Fruit fly (Drosophila melanogaster) whole organism, wandering third instar larva: Measurements from ENCODE around the gene Atat.

ENCODE experiments used
- Abd-B ChIP-seq: fragments of >200 bp; optimal IDR thresholded peaks from 2 replicates; lab custom pipeline; 2017; ENCODE audit warnings: missing biosample characterization, missing genetic modification characterization
- CG32264 ChIP-seq: fragments of 200-800 bp; sonication (Bioruptor generic); optimal IDR thresholded peaks from 2 replicates; lab custom pipeline; 2016; ENCODE audit warnings: missing biosample characterization, missing genetic modification characterization
- CG9705 ChIP-seq: fragments of 200-800 bp; sonication (Bioruptor generic); optimal IDR thresholded peaks from 2 replicates; lab custom pipeline; 2018; ENCODE audit warnings: missing biosample characterization, mild to moderate bottlenecking, missing genetic modification characterization
- CrebA ChIP-seq: fragments of 200-800 bp; sonication (Bioruptor generic); optimal IDR thresholded peaks from 2 replicates; lab custom pipeline; 2016; ENCODE audit warnings: missing biosample characterization, mild to moderate bottlenecking, missing genetic modification characterization, borderline replicate concordance
- Dfd ChIP-seq: fragments of >200 bp; optimal IDR thresholded peaks from 2 replicates; lab custom pipeline; 2017; ENCODE audit warnings: missing biosample characterization, missing genetic modification characterization
- Dif ChIP-seq: fragments of 200-275, 200-300 bp; sonication (Bioruptor generic); optimal IDR thresholded peaks from 2 replicates; lab custom pipeline; 2018; ENCODE audit warnings: missing biosample characterization, missing genetic modification characterization; ENCODE audit not compliant: partially characterized antibody
- GATAd ChIP-seq: sonication (Bioruptor generic); optimal IDR thresholded peaks from 2 replicates; lab custom pipeline; 2016; ENCODE audit warnings: missing biosample characterization, missing genetic modification characterization
- HLH106 ChIP-seq: fragments of 200-800 bp; optimal IDR thresholded peaks from 3 replicates; lab custom pipeline; 2019; ENCODE audit warnings: missing biosample characterization, mild to moderate bottlenecking, missing genetic modification characterization, moderate library complexity
- Hr78 ChIP-seq: fragments of >200 bp; optimal IDR thresholded peaks from 2 replicates; lab custom pipeline; 2017; ENCODE audit warnings: missing biosample characterization, missing genetic modification characterization
- Hr83 ChIP-seq: fragments of 200-300 bp; sonication (Bioruptor generic); optimal IDR thresholded peaks from 2 replicates; lab custom pipeline; 2016; ENCODE audit warnings: missing biosample characterization, mild to moderate bottlenecking, missing genetic modification characterization, moderate library complexity; ENCODE audit not compliant: poor library complexity, severe bottlenecking
- Jra ChIP-seq: sonication (Bioruptor generic); optimal IDR thresholded peaks from 2 replicates; lab custom pipeline; 2016; ENCODE audit warnings: missing biosample characterization, missing genetic modification characterization
- N ChIP-seq: fragments of >200 bp; optimal IDR thresholded peaks from 2 replicates; lab custom pipeline; 2018; ENCODE audit warnings: missing biosample characterization, missing external identifiers, missing genetic modification characterization
- OdsH ChIP-seq: fragments of 200-800 bp; sonication (Bioruptor generic); optimal IDR thresholded peaks from 2 replicates; lab custom pipeline; 2016; ENCODE audit warnings: missing biosample characterization, mild to moderate bottlenecking, missing genetic modification characterization
- Rel ChIP-seq, 2 experiments: fragments of 200-800 bp; sonication (Bioruptor generic) in 1 of 2; optimal IDR thresholded peaks; 2 replicates in 1 of 2; 3 replicates in 1 of 2; lab custom pipeline; 2016 to 2019; ENCODE audit warnings: mild to moderate bottlenecking in 2 of 2, missing biosample characterization in 2 of 2, missing genetic modification characterization in 2 of 2, moderate library complexity in 1 of 2
- Sp1 ChIP-seq: fragments of 200-800 bp; sonication (Bioruptor generic); optimal IDR thresholded peaks from 3 replicates; lab custom pipeline; 2019; ENCODE audit warnings: missing biosample characterization, mild to moderate bottlenecking, missing genetic modification characterization, moderate library complexity
- Vsx2 ChIP-seq: fragments of 200-300, 225-300 bp; sonication (Bioruptor generic); optimal IDR thresholded peaks from 2 replicates; lab custom pipeline; 2018; ENCODE audit warnings: missing biosample characterization, missing genetic modification characterization; ENCODE audit not compliant: partially characterized antibody
- br ChIP-seq: fragments of 200-800 bp; sonication (Bioruptor generic); optimal IDR thresholded peaks from 2 replicates; lab custom pipeline; 2016; ENCODE audit warnings: missing biosample characterization, missing genetic modification characterization
- brk ChIP-seq: fragments of 200-800 bp; sonication (Bioruptor generic); optimal IDR thresholded peaks from 2 replicates; lab custom pipeline; 2016; ENCODE audit warnings: missing biosample characterization, mild to moderate bottlenecking, missing genetic modification characterization
- dl ChIP-seq, 2 experiments: fragments of 175-275, 200-275 bp in 1 of 2; fragments of 200-275 bp in 1 of 2; sonication (Bioruptor generic); optimal IDR thresholded peaks; lab custom pipeline; 2018; ENCODE audit warnings: mild to moderate bottlenecking in 2 of 2, missing biosample characterization in 2 of 2, missing genetic modification characterization in 2 of 2, moderate library complexity in 2 of 2; ENCODE audit not compliant: partially characterized antibody in 2 of 2, insufficient read depth in 1 of 2
- dsf ChIP-seq: sonication (Bioruptor generic); optimal IDR thresholded peaks from 2 replicates; lab custom pipeline; 2016; ENCODE audit warnings: missing biosample characterization, missing genetic modification characterization, borderline replicate concordance
- ey ChIP-seq: fragments of 200-800 bp; sonication (Bioruptor generic); optimal IDR thresholded peaks from 2 replicates; lab custom pipeline; 2016; ENCODE audit warnings: missing biosample characterization, missing genetic modification characterization
- foxo ChIP-seq, 2 experiments: fragments of 200-800 bp; sonication (Bioruptor generic); optimal IDR thresholded peaks; 2 replicates in 1 of 2; 3 replicates in 1 of 2; lab custom pipeline; 2016 to 2017; ENCODE audit warnings: missing biosample characterization in 2 of 2, missing genetic modification characterization in 2 of 2
- fru ChIP-seq: fragments of 200-800 bp; sonication (Bioruptor generic); optimal IDR thresholded peaks from 3 replicates; lab custom pipeline; 2016; ENCODE audit warnings: missing biosample characterization, mild to moderate bottlenecking, missing genetic modification characterization
- h ChIP-seq: fragments of 200-800 bp; sonication (Bioruptor generic); optimal IDR thresholded peaks from 3 replicates; lab custom pipeline; 2016; ENCODE audit warnings: missing biosample characterization, mild to moderate bottlenecking, missing genetic modification characterization
- jim ChIP-seq: fragments of 175-275, 200-325 bp; sonication (Bioruptor generic); optimal IDR thresholded peaks from 2 replicates; lab custom pipeline; 2016; ENCODE audit warnings: missing biosample characterization, mild to moderate bottlenecking, missing genetic modification characterization
- lola ChIP-seq: fragments of >200 bp; optimal IDR thresholded peaks from 2 replicates; lab custom pipeline; 2017; ENCODE audit warnings: missing biosample characterization, missing genetic modification characterization
- pan ChIP-seq: fragments of >200 bp; optimal IDR thresholded peaks from 2 replicates; lab custom pipeline; 2017
- psq ChIP-seq: fragments of 200-800 bp; sonication (Bioruptor generic); optimal IDR thresholded peaks from 3 replicates; lab custom pipeline; 2017; ENCODE audit warnings: missing biosample characterization, mild to moderate bottlenecking, missing genetic modification characterization, moderate library complexity
- rgr ChIP-seq: fragments of 200-800 bp; sonication (Bioruptor generic); optimal IDR thresholded peaks from 3 replicates; lab custom pipeline; 2016; ENCODE audit warnings: missing biosample characterization, mild to moderate bottlenecking, missing genetic modification characterization
- sage ChIP-seq: fragments of 200-800 bp; sonication (Bioruptor generic); optimal IDR thresholded peaks from 2 replicates; lab custom pipeline; 2016; ENCODE audit warnings: missing biosample characterization, mild to moderate bottlenecking, missing genetic modification characterization
- sv ChIP-seq: fragments of 200-800 bp; sonication (Bioruptor generic); optimal IDR thresholded peaks from 3 replicates; lab custom pipeline; 2016; ENCODE audit warnings: missing biosample characterization, missing genetic modification characterization
- tai ChIP-seq: sonication (Bioruptor generic); optimal IDR thresholded peaks from 2 replicates; lab custom pipeline; 2016; ENCODE audit warnings: missing biosample characterization, missing genetic modification characterization
- usp ChIP-seq: fragments of >200 bp; optimal IDR thresholded peaks from 2 replicates; lab custom pipeline; 2017; ENCODE audit warnings: missing biosample characterization, missing genetic modification characterization
- woc ChIP-seq: sonication (Bioruptor generic); optimal IDR thresholded peaks from 2 replicates; lab custom pipeline; 2016; ENCODE audit warnings: missing biosample characterization, mild to moderate bottlenecking, missing genetic modification characterization

Atat gene

DNA sequence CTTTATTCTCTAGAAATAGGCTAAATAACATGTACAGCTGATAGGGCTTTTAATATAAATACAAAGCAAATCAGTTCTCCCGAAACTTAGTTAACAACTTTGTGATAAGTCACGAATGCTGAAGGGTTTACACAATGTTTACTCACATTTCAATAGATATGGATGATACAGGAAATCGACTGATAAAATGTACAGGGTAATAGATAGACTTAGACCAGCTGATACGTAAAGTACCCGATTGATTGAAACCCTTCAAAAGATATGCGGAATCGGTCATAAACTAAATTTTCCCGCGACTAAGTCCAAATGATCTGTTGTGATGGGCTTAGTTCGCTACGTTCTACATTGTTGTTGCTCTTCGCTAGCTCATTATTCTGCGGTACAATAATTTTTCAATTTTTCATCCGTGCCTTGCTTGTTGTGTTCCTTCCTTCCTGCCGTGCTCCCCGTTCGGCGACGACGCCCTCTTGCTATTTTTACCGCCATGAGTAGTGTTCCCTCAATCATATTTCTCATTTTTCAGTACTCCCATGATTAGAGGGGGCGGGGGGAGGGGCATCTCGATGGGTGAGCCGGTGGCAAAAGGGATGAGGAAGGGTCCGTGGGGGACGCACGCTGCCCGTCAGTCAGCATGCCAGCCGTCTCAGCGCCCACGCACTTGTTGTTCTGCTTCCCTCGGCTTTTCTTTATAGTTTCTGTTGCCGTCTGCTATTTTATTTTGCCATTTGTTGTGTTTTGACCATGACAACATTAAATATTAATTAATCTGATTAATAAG lies 6.4 kb upstream of the Atat start:
- no peak for TF ChIP-seq rgr
- TF ChIP-seq Dif, result no peak
- no peak for TF ChIP-seq CG32264 (GFP tag; lab: Kevin White, UChicago)
- TF ChIP-seq Hr78 (GFP tag; lab: Kevin White, UChicago), result no peak
- TF ChIP-seq N (GFP tag; lab: Kevin White, UChicago), result no peak
- no peak for TF ChIP-seq dsf
- no peak for TF ChIP-seq h (GFP tag; lab: Kevin White, UChicago)
- TF ChIP-seq pan (lab: Kevin White, UChicago), result no peak
- TF ChIP-seq woc (GFP tag; lab: Kevin White, UChicago), result no peak
- TF ChIP-seq Abd-B (GFP tag; lab: Kevin White, UChicago), result no peak
- TF ChIP-seq tai (GFP tag; lab: Kevin White, UChicago), result no peak
- TF ChIP-seq Hr83, result no peak
- TF ChIP-seq jim (GFP tag; lab: Kevin White, UChicago), result no peak
- TF ChIP-seq OdsH (GFP tag; lab: Kevin White, UChicago), result no peak
- no peak for TF ChIP-seq Rel (GFP tag; optimal IDR thresholded peaks at IDR 0.05; lab: Kevin White, UChicago)
- TF ChIP-seq Rel (tag; optimal IDR thresholded peaks at IDR 0.05; lab: Kevin White, UChicago), result no peak
- TF ChIP-seq ey (GFP tag; lab: Kevin White, UChicago), result no peak
- TF ChIP-seq Vsx2 (GFP tag; lab: Kevin White, UChicago), result no peak
- no peak for TF ChIP-seq fru (GFP tag; lab: Kevin White, UChicago)
- TF ChIP-seq dl (GFP tag; optimal IDR thresholded peaks at IDR 0.05; lab: Kevin White, UChicago; ENCODE audit: insufficient read depth in 1 of 2, partially characterized antibody in 2 of 2), result no peak

DNA sequence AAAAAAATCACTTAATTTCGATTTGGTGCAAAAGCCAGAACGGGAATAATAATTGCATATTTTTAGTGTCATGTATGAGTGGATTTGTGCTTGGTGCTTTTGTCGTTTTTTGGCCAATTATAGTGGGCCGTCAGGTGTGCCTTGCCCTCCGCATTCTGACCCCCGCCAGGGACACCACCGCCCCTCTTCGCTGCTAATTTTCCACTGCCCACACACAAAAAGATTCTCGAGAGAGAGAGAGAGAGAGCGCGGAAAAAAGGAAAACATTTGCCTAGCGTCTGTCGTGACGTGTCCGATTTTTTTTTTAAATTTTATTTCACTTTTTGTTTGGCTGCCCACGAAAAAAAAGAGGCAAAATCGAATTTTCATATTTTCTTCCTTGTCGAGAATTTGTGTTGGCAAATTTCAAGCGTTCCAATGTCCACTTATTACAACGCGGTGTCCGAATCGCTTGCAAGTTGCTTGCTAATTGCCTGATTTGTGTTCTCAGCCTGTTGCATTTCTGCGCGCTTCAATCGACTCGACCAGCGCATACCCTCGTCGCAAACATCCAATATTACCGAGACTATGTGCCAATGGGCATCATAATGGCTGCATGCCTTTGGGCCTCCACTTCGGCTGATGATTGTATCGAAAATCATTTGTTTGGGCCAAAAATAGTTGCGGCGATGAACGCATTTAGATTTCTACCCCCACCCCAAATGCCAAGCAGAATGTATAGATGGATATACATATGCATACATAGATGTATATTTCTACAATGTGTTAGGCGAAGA lies 5.5 kb upstream of the Atat start:
- peak; percentile 7 for TF ChIP-seq Dif
- TF ChIP-seq usp, result no peak
- TF ChIP-seq, all 38 proteins: peak for 1

dm6 chr3L:9430608-9430952 lies 4.0 kb upstream of the Atat start:
- no peak for TF ChIP-seq h (GFP tag; lab: Kevin White, UChicago)
- no peak for TF ChIP-seq br (GFP tag; lab: Kevin White, UChicago)
- no peak for TF ChIP-seq pan (lab: Kevin White, UChicago)
- no peak for TF ChIP-seq usp
- TF ChIP-seq woc (GFP tag; lab: Kevin White, UChicago), result no peak
- no peak for TF ChIP-seq sage
- TF ChIP-seq GATAd (GFP tag; lab: Kevin White, UChicago), result no peak
- no peak for TF ChIP-seq CG32264 (GFP tag; lab: Kevin White, UChicago)
- no peak for TF ChIP-seq N (GFP tag; lab: Kevin White, UChicago)
- no peak for TF ChIP-seq Sp1 (GFP tag; lab: Kevin White, UChicago)
- no peak for TF ChIP-seq Abd-B (GFP tag; lab: Kevin White, UChicago)
- no peak for TF ChIP-seq psq (GFP tag; lab: Kevin White, UChicago)
- no peak for TF ChIP-seq rgr
- no peak for TF ChIP-seq brk (GFP tag; lab: Kevin White, UChicago)
- TF ChIP-seq ey (GFP tag; lab: Kevin White, UChicago), result no peak
- no peak for TF ChIP-seq jim (GFP tag; lab: Kevin White, UChicago)
- TF ChIP-seq HLH106 (tag; lab: Kevin White, UChicago), result no peak
- no peak for TF ChIP-seq fru (GFP tag; lab: Kevin White, UChicago)

dm6 chr3L:9429665-9430607 lies 3.4 kb upstream of the Atat start, which contains the start of the genes RpS17 and MTF-1:
Gene RpS17 (minus strand): TSS chr3L:9429821.
Gene MTF-1 (plus strand): TSS chr3L:9430312.
- TF ChIP-seq Abd-B (GFP tag; lab: Kevin White, UChicago) (no peak), CG32264 (GFP tag; lab: Kevin White, UChicago) (no peak), Rel (GFP tag; optimal IDR thresholded peaks at IDR 0.05; lab: Kevin White, UChicago) (no peak), Rel (tag; optimal IDR thresholded peaks at IDR 0.05; lab: Kevin White, UChicago) (peak; percentile 86), HLH106 (tag; lab: Kevin White, UChicago) (peak; percentile 44), lola (no peak), Jra (GFP tag; lab: Kevin White, UChicago) (no peak), rgr (peak; percentile 76), sv (peak; percentile 44), Dfd (GFP tag; lab: Kevin White, UChicago) (no peak), br (GFP tag; lab: Kevin White, UChicago) (no peak), Vsx2 (GFP tag; lab: Kevin White, UChicago) (no peak), psq (GFP tag; lab: Kevin White, UChicago) (peak; percentile 9), foxo (GFP tag; optimal IDR thresholded peaks at IDR 0.05; lab: Kevin White, UChicago) (peak in 1 of 2 experiments; percentile 41), Hr83 (peak; percentile 82), pan (lab: Kevin White, UChicago) (no peak), brk (GFP tag; lab: Kevin White, UChicago) (peak; percentile 36), CrebA (GFP tag; lab: Kevin White, UChicago) (no peak), CG9705 (peak; percentile 27), dl (GFP tag; optimal IDR thresholded peaks at IDR 0.05; lab: Kevin White, UChicago; ENCODE audit: insufficient read depth in 1 of 2, partially characterized antibody in 2 of 2) (no peak), OdsH (GFP tag; lab: Kevin White, UChicago) (peak; percentile 30), jim (GFP tag; lab: Kevin White, UChicago) (no peak), GATAd (GFP tag; lab: Kevin White, UChicago) (peak; percentile 44), woc (GFP tag; lab: Kevin White, UChicago) (no peak)
